Worm (Caenorhabditis elegans): ENCODE results near the gene hil-2.

The hil-2 gene

DNA sequence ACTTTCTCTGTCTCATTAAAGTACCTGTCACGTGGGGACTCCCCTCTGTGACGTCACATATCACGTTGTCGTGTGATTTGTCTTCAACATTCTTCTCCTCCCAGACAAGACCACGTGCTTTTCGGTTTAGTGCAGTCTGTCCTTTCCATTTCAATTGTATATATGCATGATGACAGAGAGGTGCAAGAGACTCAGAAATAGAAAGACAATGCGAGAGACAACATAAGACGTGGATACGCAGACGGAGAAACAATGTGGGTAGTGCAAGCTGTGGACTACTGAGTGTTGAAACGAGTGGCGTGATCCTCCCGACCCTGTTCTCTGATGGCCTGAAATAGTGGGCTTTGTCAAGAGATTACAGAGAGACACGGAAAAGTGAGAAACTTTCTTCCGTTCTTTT lies 42.7 kb downstream of the hil-2 start (continued):
- TF ChIP-seq lin-11 (tag; optimal IDR thresholded peaks at IDR 0.05) = peak; percentile 62
- TF ChIP-seq gmeb-1 (tag; optimal IDR thresholded peaks at IDR 0.05) = peak; percentile 89
- TF ChIP-seq aly-2 (tag; optimal IDR thresholded peaks at IDR 0.05) = no peak
- TF ChIP-seq lsy-2 (tag; optimal IDR thresholded peaks at IDR 0.05) = peak; percentile 64 to 95
- TF ChIP-seq nhr-21 (tag; optimal IDR thresholded peaks at IDR 0.05) = peak; percentile 98
- TF ChIP-seq F13H6.1 (tag; optimal IDR thresholded peaks at IDR 0.05) = peak; percentile 97
- TF ChIP-seq ztf-1 (GFP tag; conservative IDR thresholded peaks at IDR 0.05) = no peak
- peak; percentile 53 for TF ChIP-seq skn-1 (tag; optimal IDR thresholded peaks at IDR 0.05)
- TF ChIP-seq fos-1 (tag; optimal IDR thresholded peaks at IDR 0.05) = peak; percentile 87
- no peak for TF ChIP-seq unc-39 (tag; optimal IDR thresholded peaks at IDR 0.05)
- peak; percentile 28 for TF ChIP-seq elt-1 (tag; optimal IDR thresholded peaks at IDR 0.05)
- no peak for TF ChIP-seq nhr-11 (tag; optimal IDR thresholded peaks at IDR 0.05)
- peak; percentile 41 for TF ChIP-seq zag-1 (tag; optimal IDR thresholded peaks at IDR 0.05)
- TF ChIP-seq C34F6.9 (tag; optimal IDR thresholded peaks at IDR 0.05) = peak; percentile 99
- no peak for TF ChIP-seq elt-3 (tag; optimal IDR thresholded peaks at IDR 0.05)
- TF ChIP-seq R02D3.7 (tag; optimal IDR thresholded peaks at IDR 0.05) = peak; percentile 27

ce11 chrIV:6337353-6337752 lies 43.3 kb downstream of the hil-2 start, which contains the start of gene ipla-6:
Gene ipla-6 (plus strand): TSS chrIV:6337653.
- TF ChIP-seq mbf-1 (tag; optimal IDR thresholded peaks at IDR 0.05) (no peak), R02D3.7 (tag; optimal IDR thresholded peaks at IDR 0.05) (no peak), peb-1 (tag; optimal IDR thresholded peaks at IDR 0.05) (no peak), gmeb-1 (tag; optimal IDR thresholded peaks at IDR 0.05) (no peak), Y55F3AM.14 (GFP tag; optimal IDR thresholded peaks at IDR 0.05) (no peak), crh-2 (tag; optimal IDR thresholded peaks at IDR 0.05) (no peak), zag-1 (tag; optimal IDR thresholded peaks at IDR 0.05) (no peak), nhr-10 (tag; optimal IDR thresholded peaks at IDR 0.05) (no peak), ztf-1 (GFP tag; conservative IDR thresholded peaks at IDR 0.05) (no peak), skn-1 (tag; optimal IDR thresholded peaks at IDR 0.05) (no peak), unc-62 (GFP tag; optimal IDR thresholded peaks at IDR 0.05) (no peak), dmd-4 (tag; optimal IDR thresholded peaks at IDR 0.05) (no peak), nhr-77 (tag; optimal IDR thresholded peaks at IDR 0.05) (no peak), nhr-6 (tag; optimal IDR thresholded peaks at IDR 0.05) (no peak), lin-11 (tag; optimal IDR thresholded peaks at IDR 0.05) (no peak)

ce11 chrIV:6342431-6342830 lies 48.4 kb downstream of the hil-2 start, which contains the start of gene Y73B6BL.288:
Gene Y73B6BL.288 (minus strand): TSS chrIV:6342531.
- TF ChIP-seq elt-3 (tag; optimal IDR thresholded peaks at IDR 0.05) = no peak
- TF ChIP-seq blmp-1 (tag; optimal IDR thresholded peaks at IDR 0.05; ENCODE audit: insufficient read depth) = no peak
- no peak for TF ChIP-seq nhr-23 (tag; optimal IDR thresholded peaks at IDR 0.05)
- no peak for TF ChIP-seq ceh-16 (tag; optimal IDR thresholded peaks at IDR 0.05)
- TF ChIP-seq mdl-1 (tag; optimal IDR thresholded peaks at IDR 0.05) = no peak
- TF ChIP-seq C34F6.9 (tag; optimal IDR thresholded peaks at IDR 0.05) = no peak
- no peak for TF ChIP-seq gmeb-1 (tag; optimal IDR thresholded peaks at IDR 0.05)
- TF ChIP-seq lsy-2 (tag; optimal IDR thresholded peaks at IDR 0.05) = no peak
- TF ChIP-seq nhr-12 (tag; optimal IDR thresholded peaks at IDR 0.05) = no peak
- no peak for TF ChIP-seq sma-9 (GFP tag; optimal IDR thresholded peaks at IDR 0.05)
- no peak for TF ChIP-seq sma-9 (tag; optimal IDR thresholded peaks at IDR 0.05)
- TF ChIP-seq snpc-4 (tag; optimal IDR thresholded peaks at IDR 0.05) = no peak
- TF ChIP-seq nhr-11 (tag; optimal IDR thresholded peaks at IDR 0.05) = no peak
- no peak for TF ChIP-seq unc-62 (GFP tag; optimal IDR thresholded peaks at IDR 0.05)
- no peak for TF ChIP-seq zag-1 (tag; optimal IDR thresholded peaks at IDR 0.05)

- TF ChIP-seq ztf-4 (tag; optimal IDR thresholded peaks at IDR 0.05) (no peak), R02D3.7 (tag; optimal IDR thresholded peaks at IDR 0.05) (no peak), nhr-11 (tag; optimal IDR thresholded peaks at IDR 0.05) (no peak), skn-1 (tag; optimal IDR thresholded peaks at IDR 0.05) (no peak), F13H6.1 (tag; optimal IDR thresholded peaks at IDR 0.05) (no peak), ztf-1 (GFP tag; conservative IDR thresholded peaks at IDR 0.05) (no peak)
Observed at ce11 chrIV:6342876-6343275, 48.8 kb downstream of the hil-2 start, which contains the start of gene Y73B6BL.14. Gene Y73B6BL.14 (minus strand): TSS chrIV:6342976.

All from whole organism, L2 larva.